Fruit fly (Drosophila melanogaster): ENCODE results near the gene CG16965.
"Not testable (repeated sequence)": the region's sequence is repeated elsewhere in the genome, so short reads cannot be mapped to it uniquely, and the experiment has no call there.

CG16965 gene

DNA sequence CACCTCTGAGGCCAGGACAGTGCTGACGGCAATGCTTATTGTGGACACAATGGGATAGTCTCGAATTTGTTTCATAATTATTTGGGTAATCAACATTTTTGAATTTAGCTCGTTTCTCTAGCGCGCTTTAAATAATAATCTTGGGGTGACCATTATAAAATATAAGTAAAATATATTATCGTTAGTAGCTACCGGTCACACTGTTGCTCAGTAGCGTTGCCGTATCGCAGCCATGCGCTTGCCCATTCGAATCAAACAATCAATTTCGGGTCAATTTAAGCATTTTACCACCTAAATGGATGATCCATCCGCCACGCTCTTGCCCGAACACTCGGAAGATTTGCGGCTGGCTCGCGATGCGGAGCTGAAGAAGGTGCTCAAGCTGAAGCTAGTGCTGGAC is 8.3 kb downstream of the CG16965 start, which contains the start of the genes zuc and dgt2:
TSS of gene zuc (minus strand) at position 154 of the 400 bp plus-strand sequence.
TSS of gene dgt2 (plus strand) at position 208 of the 400 bp plus-strand sequence.
- no peak for TF ChIP-seq dmrt93B (GFP tag; optimal IDR thresholded peaks at IDR 0.05)

DNA sequence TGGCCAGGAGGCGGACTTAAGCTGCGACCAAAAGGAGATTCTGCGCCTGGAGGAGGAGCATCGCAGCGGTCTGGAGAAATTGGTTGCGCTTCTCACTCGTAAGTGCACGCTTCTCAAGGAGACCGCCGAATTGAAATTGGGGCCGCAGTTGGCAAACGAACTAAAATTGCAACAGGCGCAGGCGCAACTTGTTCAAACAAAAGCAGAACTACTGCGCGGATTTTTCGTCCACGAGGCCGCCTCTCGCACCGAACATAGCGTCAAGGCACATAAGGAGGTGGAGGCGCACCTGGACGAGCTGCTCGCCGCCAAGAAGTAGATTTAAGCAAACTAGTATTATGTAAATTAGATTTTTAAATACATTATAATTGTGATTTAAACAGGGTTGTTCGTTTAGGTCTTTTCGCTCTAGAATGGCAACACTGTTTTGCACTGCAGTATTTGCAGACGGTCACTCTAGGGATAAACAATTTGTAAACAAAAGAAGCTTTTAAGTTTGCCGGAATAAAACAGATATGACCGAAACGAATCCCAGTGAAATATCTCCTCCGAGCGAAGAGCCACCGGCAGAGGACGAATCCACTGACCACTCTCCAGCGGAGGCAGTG is 9.2 kb downstream of the CG16965 start, which contains the start of gene escl:
TSS of gene escl (plus strand) at position 470 of the 608 bp plus-strand sequence.
- peak; percentile 10 for TF ChIP-seq Myc (optimal IDR thresholded peaks at IDR 0.05)
- TF ChIP-seq Dif (GFP tag; optimal IDR thresholded peaks at IDR 0.05; ENCODE audit: partially characterized antibody), result no peak
- no peak for TF ChIP-seq CrebA (GFP tag; optimal IDR thresholded peaks at IDR 0.05; ENCODE audit: borderline replicate concordance)
- TF ChIP-seq Rel (GFP tag; optimal IDR thresholded peaks at IDR 0.05), result no peak
- no peak for TF ChIP-seq Rel (tag; optimal IDR thresholded peaks at IDR 0.05)
- TF ChIP-seq N (GFP tag; optimal IDR thresholded peaks at IDR 0.05), result no peak
- no peak for TF ChIP-seq Dfd (GFP tag; optimal IDR thresholded peaks at IDR 0.05)
- TF ChIP-seq CG9705 (GFP tag; optimal IDR thresholded peaks at IDR 0.05), result no peak
- no peak for TF ChIP-seq OdsH (GFP tag; optimal IDR thresholded peaks at IDR 0.05)

DNA sequence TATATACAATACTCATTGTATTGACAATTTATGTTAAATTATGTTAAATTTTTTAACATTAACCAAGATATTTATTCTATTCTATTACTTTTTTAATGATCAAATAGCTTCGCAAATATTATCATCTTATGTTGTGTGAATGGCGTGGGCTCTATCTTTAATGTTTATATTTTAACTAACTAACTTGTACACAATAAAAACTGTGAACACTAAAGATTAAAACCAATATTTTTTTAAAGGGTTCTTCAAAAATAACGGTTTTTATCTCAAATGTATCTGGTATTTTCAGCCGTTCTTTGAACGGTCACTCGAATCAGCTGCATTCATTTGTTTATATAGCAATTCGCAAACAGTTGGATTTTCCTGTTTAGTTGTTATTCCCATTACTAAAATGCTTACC is 11.2 kb downstream of the CG16965 start, which contains the start of gene Ada1-2:
TSS of gene Ada1-2 (plus strand) at position 301 of the 400 bp plus-strand sequence.
- not testable (repeated sequence) for TF ChIP-seq Vsx2 (GFP tag; optimal IDR thresholded peaks at IDR 0.05; ENCODE audit: partially characterized antibody); N (GFP tag; optimal IDR thresholded peaks at IDR 0.05); Hnf4 (GFP tag; optimal IDR thresholded peaks at IDR 0.05)

DNA sequence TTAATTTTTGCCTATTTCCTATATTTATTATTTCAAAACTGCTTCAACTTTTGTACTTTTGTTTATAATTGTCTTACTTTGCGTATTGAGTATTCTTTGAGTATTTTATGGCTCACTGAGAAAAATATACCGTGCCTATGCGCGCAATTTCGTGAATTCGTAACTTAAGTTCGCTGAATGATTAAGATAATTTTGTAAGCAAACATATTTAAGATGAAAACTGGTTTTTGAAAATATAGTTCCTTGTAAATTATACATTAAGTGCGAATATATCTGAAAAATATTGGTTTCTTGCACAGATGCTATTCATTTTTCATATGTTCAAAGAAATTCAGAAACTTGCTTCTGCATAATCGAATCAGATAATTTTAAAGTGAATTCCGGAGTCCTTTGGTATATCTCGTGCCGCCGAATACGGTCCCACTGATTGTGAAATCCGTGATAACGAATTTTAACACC is 14.0 kb downstream of the CG16965 start, which contains the start of the genes CG18789 and Qtzl:
TSS of gene CG18789 (minus strand) at position 101 of the 459 bp plus-strand sequence.
TSS of gene Qtzl (plus strand) at position 409 of the 459 bp plus-strand sequence.
- TF ChIP-seq Abd-B (GFP tag; optimal IDR thresholded peaks at IDR 0.05); CG9705 (GFP tag; optimal IDR thresholded peaks at IDR 0.05); HLH106 (tag; optimal IDR thresholded peaks at IDR 0.05): not testable (repeated sequence)

DNA sequence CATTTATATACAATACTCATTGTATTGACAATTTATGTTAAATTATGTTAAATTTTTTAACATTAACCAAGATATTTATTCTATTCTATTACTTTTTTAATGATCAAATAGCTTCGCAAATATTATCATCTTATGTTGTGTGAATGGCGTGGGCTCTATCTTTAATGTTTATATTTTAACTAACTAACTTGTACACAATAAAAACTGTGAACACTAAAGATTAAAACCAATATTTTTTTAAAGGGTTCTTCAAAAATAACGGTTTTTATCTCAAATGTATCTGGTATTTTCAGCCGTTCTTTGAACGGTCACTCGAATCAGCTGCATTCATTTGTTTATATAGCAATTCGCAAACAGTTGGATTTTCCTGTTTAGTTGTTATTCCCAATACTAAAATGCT is 15.1 kb downstream of the CG16965 start, which contains the start of gene Ada1-1:
TSS of gene Ada1-1 (plus strand) at position 301 of the 400 bp plus-strand sequence.
- not testable (repeated sequence) for TF ChIP-seq tai, ey, sv (GFP tag; optimal IDR thresholded peaks at IDR 0.05)

DNA sequence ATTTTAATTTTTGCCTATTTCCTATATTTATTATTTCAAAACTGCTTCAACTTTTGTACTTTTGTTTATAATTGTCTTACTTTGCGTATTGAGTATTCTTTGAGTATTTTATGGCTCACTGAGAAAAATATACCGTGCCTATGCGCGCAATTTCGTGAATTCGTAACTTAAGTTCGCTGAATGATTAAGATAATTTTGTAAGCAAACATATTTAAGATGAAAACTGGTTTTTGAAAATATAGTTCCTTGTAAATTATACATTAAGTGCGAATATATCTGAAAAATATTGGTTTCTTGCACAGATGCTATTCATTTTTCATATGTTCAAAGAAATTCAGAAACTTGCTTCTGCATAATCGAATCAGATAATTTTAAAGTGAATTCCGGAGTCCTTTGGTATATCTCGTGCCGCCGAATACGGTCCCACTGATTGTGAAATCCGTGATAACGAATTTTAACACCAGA is 17.9 kb downstream of the CG16965 start, which contains the start of the genes CG18787 and Nfs1:
TSS of gene CG18787 (minus strand) at position 101 of the 465 bp plus-strand sequence.
TSS of gene Nfs1 (plus strand) at position 415 of the 465 bp plus-strand sequence.
- not testable (repeated sequence) for TF ChIP-seq lola, h, ey (GFP tag; optimal IDR thresholded peaks at IDR 0.05)

DNA sequence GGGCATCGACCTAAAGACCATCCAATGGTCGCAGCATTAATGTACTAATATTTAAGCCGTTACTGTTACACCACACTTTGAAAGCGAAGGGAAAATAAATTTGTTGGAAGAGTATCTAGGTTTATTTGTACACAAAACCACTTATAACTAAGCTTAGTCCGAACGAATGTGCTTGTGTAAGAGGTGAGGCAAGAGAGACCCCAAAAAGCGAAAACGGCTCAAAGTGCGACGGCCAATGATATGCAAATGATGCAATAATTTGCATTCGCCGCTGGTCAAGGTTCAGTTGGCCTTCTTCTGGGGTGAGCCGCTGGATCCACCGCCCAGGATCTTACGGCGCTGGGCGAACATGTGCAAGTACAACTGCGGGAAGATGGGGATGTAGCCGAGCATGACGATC is 19.7 kb downstream of the CG16965 start:
- TF ChIP-seq Vsx2 (GFP tag; optimal IDR thresholded peaks at IDR 0.05; ENCODE audit: partially characterized antibody) (no peak), OdsH (GFP tag; optimal IDR thresholded peaks at IDR 0.05) (no peak), brk (GFP tag; optimal IDR thresholded peaks at IDR 0.05) (no peak), HLH106 (tag; optimal IDR thresholded peaks at IDR 0.05) (no peak), Jra (GFP tag; optimal IDR thresholded peaks at IDR 0.05) (no peak), pan (optimal IDR thresholded peaks at IDR 0.05) (no peak), sv (GFP tag; optimal IDR thresholded peaks at IDR 0.05) (no peak), psq (GFP tag; optimal IDR thresholded peaks at IDR 0.05) (no peak), br (GFP tag; optimal IDR thresholded peaks at IDR 0.05) (no peak), Hr78 (GFP tag; optimal IDR thresholded peaks at IDR 0.05) (no peak), Myc (optimal IDR thresholded peaks at IDR 0.05) (no peak), CrebA (GFP tag; optimal IDR thresholded peaks at IDR 0.05; ENCODE audit: borderline replicate concordance) (no peak), CG9705 (GFP tag; optimal IDR thresholded peaks at IDR 0.05) (no peak), GATAd (GFP tag; optimal IDR thresholded peaks at IDR 0.05) (no peak), CG32264 (GFP tag; optimal IDR thresholded peaks at IDR 0.05) (no peak)
